Worm (Caenorhabditis elegans) whole organism, L1 larva: ENCODE data around the gene K02E2.7.

Source experiments
- C04F5.9 ChIP-seq: sonication (generic microtip); optimal IDR thresholded peaks from 2 replicates; lab custom pipeline; 2016; ENCODE audit warnings: missing genetic modification characterization, missing compliant biosample characterization
- Y116A8C.19 ChIP-seq: sonication (generic microtip); optimal IDR thresholded peaks from 2 replicates; lab custom pipeline; 2016; ENCODE audit warnings: missing compliant biosample characterization, missing genetic modification characterization, borderline replicate concordance
- alr-1 ChIP-seq: fragments of 200-800 bp; sonication (Bioruptor generic); optimal IDR thresholded peaks from 2 replicates; lab custom pipeline; 2018; ENCODE audit warnings: borderline replicate concordance, mild to moderate bottlenecking, missing genetic modification characterization, missing compliant biosample characterization
- aly-2 ChIP-seq: fragments of 150-350 bp; optimal IDR thresholded peaks from 2 replicates; lab custom pipeline; 2014; ENCODE audit warnings: missing biosample characterization, missing genetic modification characterization
- ceh-63 ChIP-seq: fragments of 200-800 bp; sonication (Bioruptor generic); optimal IDR thresholded peaks from 2 replicates; lab custom pipeline; 2018; ENCODE audit warnings: mild to moderate bottlenecking, missing genetic modification characterization, missing compliant biosample characterization
- ceh-82 ChIP-seq, 3 experiments: fragments of 150-350 bp in 1 of 3; sonication (generic microtip) in 2 of 3; optimal IDR thresholded peaks; 2 replicates each; lab custom pipeline; 2014 to 2017; ENCODE audit warnings: missing biosample characterization in 3 of 3, missing genetic modification characterization in 3 of 3
- ceh-88 ChIP-seq: fragments of 200-800 bp; sonication (Bioruptor generic); IDR thresholded peaks from 2 replicates; pipeline ENCODE4 v1.3.6; 2022; ENCODE audit warnings: missing genetic modification characterization, missing compliant biosample characterization
- ces-1 ChIP-seq: fragments of 150-350 bp; optimal IDR thresholded peaks from 2 replicates; lab custom pipeline; 2014; ENCODE audit warnings: missing biosample characterization, missing genetic modification reagents, missing genetic modification characterization
- dpl-1 ChIP-seq, 3 experiments: fragments of 150-350 bp in 2 of 3; sonication (generic microtip) in 1 of 3; optimal IDR thresholded peaks; 2 replicates each; lab custom pipeline; 2014 to 2017; ENCODE audit warnings: missing biosample characterization in 3 of 3, missing genetic modification characterization in 3 of 3, missing genetic modification reagents in 3 of 3
- efl-1 ChIP-seq, 4 experiments: fragments of 150-350 bp; optimal IDR thresholded peaks in 3 of 4; peaks in 1 of 4; 1 replicate in 1 of 4; 2 replicates in 3 of 4; lab custom pipeline; 2014; ENCODE audit warnings: missing biosample characterization in 2 of 4, missing genetic modification characterization in 2 of 4, missing genetic modification reagents in 2 of 4
- egl-13 ChIP-seq: sonication (generic microtip); optimal IDR thresholded peaks from 2 replicates; lab custom pipeline; 2016; ENCODE audit warnings: missing genotype, missing genetic modification reagents, missing genetic modification characterization, missing compliant biosample characterization
- egl-27 ChIP-seq, 2 experiments: fragments of 150-350 bp in 1 of 2; sonication (generic microtip); optimal IDR thresholded peaks; 3 replicates each; lab custom pipeline; 2017 to 2018; ENCODE audit warnings: missing biosample characterization in 2 of 2, missing genetic modification characterization in 2 of 2, missing genetic modification reagents in 2 of 2
- elt-2 ChIP-seq: sonication (generic microtip); optimal IDR thresholded peaks from 2 replicates; lab custom pipeline; 2016; ENCODE audit warnings: missing genetic modification characterization, mild to moderate bottlenecking, inconsistent platforms, missing compliant biosample characterization, missing genetic modification reagents
- fos-1 ChIP-seq: fragments of 150-350 bp; optimal IDR thresholded peaks from 2 replicates; lab custom pipeline; 2014; ENCODE audit warnings: missing biosample characterization, missing genetic modification characterization
- hlh-17 ChIP-seq: fragments of 200-800 bp; sonication (Bioruptor generic); optimal IDR thresholded peaks from 2 replicates; lab custom pipeline; 2018; ENCODE audit warnings: missing genetic modification characterization, mild to moderate bottlenecking, missing compliant biosample characterization, moderate library complexity, borderline replicate concordance
- hlh-4 ChIP-seq: sonication (generic microtip); optimal IDR thresholded peaks from 2 replicates; lab custom pipeline; 2016; ENCODE audit warnings: mild to moderate bottlenecking, missing genetic modification characterization, missing compliant biosample characterization
- lin-15B ChIP-seq: fragments of 150-350 bp; sonication (generic microtip); optimal IDR thresholded peaks from 3 replicates; lab custom pipeline; 2014; ENCODE audit warnings: missing biosample characterization, missing genetic modification characterization
- mdl-1 ChIP-seq, 2 experiments: fragments of 150-350 bp; optimal IDR thresholded peaks; 2 replicates each; lab custom pipeline; 2014 to 2017; ENCODE audit warnings: missing biosample characterization in 2 of 2, missing genetic modification characterization in 2 of 2, inconsistent platforms in 1 of 2
- nhr-11 ChIP-seq: fragments of 150-350 bp; optimal IDR thresholded peaks from 2 replicates; lab custom pipeline; 2014; ENCODE audit warnings: missing biosample characterization, missing genetic modification characterization
- nhr-19 ChIP-seq: fragments of 200-800 bp; sonication (Bioruptor generic); conservative IDR thresholded peaks from 2 replicates; pipeline ENCODE4 v1.3.6; 2022; ENCODE audit warnings: missing genetic modification characterization, missing compliant biosample characterization
- nhr-20 ChIP-seq: sonication (generic microtip); optimal IDR thresholded peaks from 2 replicates; lab custom pipeline; 2016; ENCODE audit warnings: mild to moderate bottlenecking, missing genetic modification characterization, missing compliant biosample characterization
- nhr-28 ChIP-seq: fragments of 150-350 bp; optimal IDR thresholded peaks from 2 replicates; lab custom pipeline; 2014; ENCODE audit warnings: missing biosample characterization, missing genetic modification characterization
- nhr-47 ChIP-seq: sonication (generic microtip); optimal IDR thresholded peaks from 2 replicates; lab custom pipeline; 2016; ENCODE audit warnings: mild to moderate bottlenecking, missing genetic modification characterization, moderate library complexity, missing compliant biosample characterization
- nhr-77 ChIP-seq: fragments of 150-350 bp; optimal IDR thresholded peaks from 2 replicates; lab custom pipeline; 2014; ENCODE audit warnings: missing biosample characterization, missing genetic modification characterization
- nhr-85 ChIP-seq: sonication (generic microtip); peaks from one replicate; lab custom pipeline; 2016; ENCODE audit warnings: missing genetic modification characterization, inconsistent platforms, missing compliant biosample characterization
- pag-3 ChIP-seq: sonication (generic microtip); optimal IDR thresholded peaks from 2 replicates; lab custom pipeline; 2017; ENCODE audit warnings: missing genetic modification characterization, mild to moderate bottlenecking, missing compliant biosample characterization, antibody characterized with exemption, borderline replicate concordance; ENCODE audit not compliant: insufficient read depth
- pqm-1 ChIP-seq: sonication (generic microtip); optimal IDR thresholded peaks from 3 replicates; lab custom pipeline; 2017; ENCODE audit warnings: missing biosample characterization, missing genetic modification characterization
- skn-1 ChIP-seq: fragments of 150-350 bp; optimal IDR thresholded peaks from 2 replicates; lab custom pipeline; 2014; ENCODE audit warnings: missing biosample characterization, missing genetic modification characterization
- snu-23 ChIP-seq: sonication (generic microtip); optimal IDR thresholded peaks from 2 replicates; lab custom pipeline; 2016; ENCODE audit warnings: missing genetic modification characterization, missing compliant biosample characterization
- swsn-7 ChIP-seq: sonication (generic microtip); optimal IDR thresholded peaks from 2 replicates; lab custom pipeline; 2016; ENCODE audit warnings: missing genetic modification characterization, missing compliant biosample characterization
- tbx-2 ChIP-seq: sonication (generic microtip); optimal IDR thresholded peaks from 2 replicates; lab custom pipeline; 2016; ENCODE audit warnings: missing genetic modification characterization, missing compliant biosample characterization
- unc-86 ChIP-seq: sonication (generic microtip); optimal IDR thresholded peaks from 2 replicates; lab custom pipeline; 2016; ENCODE audit warnings: missing genetic modification characterization, missing compliant biosample characterization
- unc-98 ChIP-seq: fragments of 200-800 bp; sonication (Bioruptor generic); IDR thresholded peaks from 2 replicates; pipeline ENCODE4 v1.3.6; 2022; ENCODE audit warnings: missing genetic modification characterization, missing compliant biosample characterization
- vab-15 ChIP-seq: sonication (generic microtip); optimal IDR thresholded peaks from 2 replicates; lab custom pipeline; 2017; ENCODE audit warnings: missing genotype, mild to moderate bottlenecking, missing genetic modification characterization, missing compliant biosample characterization
- ztf-11 ChIP-seq, 2 experiments: sonication (generic microtip); optimal IDR thresholded peaks; 2 replicates each; lab custom pipeline; 2016 to 2017; ENCODE audit warnings: missing genetic modification characterization in 2 of 2, missing biosample characterization in 1 of 2, missing compliant biosample characterization in 1 of 2

The K02E2.7 gene

ce11 chrV:20356472-20356871 is 30.4 kb downstream of the K02E2.7 start, which contains the start of gene grd-11:
Gene grd-11, plus strand, starts transcription at chrV:20356772.
- TF ChIP-seq snu-23 (no peak), nhr-19 (GFP tag; lab: Robert Waterston, UW) (no peak), ces-1 (GFP tag; lab: Kevin White, UChicago) (no peak), unc-98 (GFP tag; lab: Robert Waterston, UW) (no peak), ceh-82 (tag; optimal IDR thresholded peaks at IDR 0.05; lab: Kevin White, UChicago) (no peak), egl-13 (tag; lab: Kevin White, UChicago) (no peak), nhr-28 (tag; lab: Kevin White, UChicago) (no peak), egl-27 (tag; optimal IDR thresholded peaks at IDR 0.05; lab: Kevin White, UChicago) (no peak), pqm-1 (tag; lab: Kevin White, UChicago) (no peak), nhr-47 (tag; lab: Kevin White, UChicago) (no peak), aly-2 (no peak), efl-1 (optimal IDR thresholded peaks at IDR 0.05; lab: Kevin White, UChicago) (no peak), efl-1 (GFP tag; optimal IDR thresholded peaks at IDR 0.05 in 1 of 2; lab: Kevin White, UChicago) (no peak), dpl-1 (GFP tag; optimal IDR thresholded peaks at IDR 0.05; lab: Kevin White, UChicago) (no peak), ztf-11 (tag; optimal IDR thresholded peaks at IDR 0.05; lab: Kevin White, UChicago) (no peak), hlh-17 (no peak), fos-1 (no peak), Y116A8C.19 (no peak), vab-15 (tag; lab: Kevin White, UChicago) (no peak), elt-2 (tag; lab: Kevin White, UChicago) (no peak)

ce11 chrV:20351195-20351594 is 35.6 kb downstream of the K02E2.7 start, which contains the start of gene K02E2.1:
Gene K02E2.1, plus strand, starts transcription at chrV:20351495.
- TF ChIP-seq tbx-2 (tag; lab: Kevin White, UChicago), result no peak
- TF ChIP-seq ztf-11 (tag; optimal IDR thresholded peaks at IDR 0.05; lab: Kevin White, UChicago), result no peak
- TF ChIP-seq skn-1 (tag; lab: Kevin White, UChicago), result no peak
- no peak for TF ChIP-seq nhr-11 (tag; lab: Kevin White, UChicago)
- no peak for TF ChIP-seq nhr-20 (tag; lab: Kevin White, UChicago)
- no peak for TF ChIP-seq swsn-7
- peak; percentile 52 for TF ChIP-seq hlh-4

ce11 chrV:20350382-20350781 is 36.5 kb downstream of the K02E2.7 start:
- no peak for TF ChIP-seq ceh-88 (GFP tag; lab: Robert Waterston, UW)
- TF ChIP-seq nhr-85, result peak; percentile 2

ce11 chrV:20347625-20348024 is 39.2 kb downstream of the K02E2.7 start:
- TF ChIP-seq hlh-4 (no peak), nhr-20 (tag; lab: Kevin White, UChicago) (no peak), alr-1 (tag; lab: Kevin White, UChicago) (no peak), swsn-7 (no peak), ceh-63 (GFP tag; lab: Kevin White, UChicago) (no peak), nhr-77 (tag; lab: Kevin White, UChicago) (no peak), pag-3 (tag; lab: Kevin White, UChicago) (no peak), mdl-1 (tag; optimal IDR thresholded peaks at IDR 0.05; lab: Kevin White, UChicago) (no peak), unc-86 (tag; lab: Kevin White, UChicago) (no peak), C04F5.9 (tag; lab: Kevin White, UChicago) (no peak), lin-15B (tag; lab: Kevin White, UChicago) (no peak)
